In the genomic region with DNA sequence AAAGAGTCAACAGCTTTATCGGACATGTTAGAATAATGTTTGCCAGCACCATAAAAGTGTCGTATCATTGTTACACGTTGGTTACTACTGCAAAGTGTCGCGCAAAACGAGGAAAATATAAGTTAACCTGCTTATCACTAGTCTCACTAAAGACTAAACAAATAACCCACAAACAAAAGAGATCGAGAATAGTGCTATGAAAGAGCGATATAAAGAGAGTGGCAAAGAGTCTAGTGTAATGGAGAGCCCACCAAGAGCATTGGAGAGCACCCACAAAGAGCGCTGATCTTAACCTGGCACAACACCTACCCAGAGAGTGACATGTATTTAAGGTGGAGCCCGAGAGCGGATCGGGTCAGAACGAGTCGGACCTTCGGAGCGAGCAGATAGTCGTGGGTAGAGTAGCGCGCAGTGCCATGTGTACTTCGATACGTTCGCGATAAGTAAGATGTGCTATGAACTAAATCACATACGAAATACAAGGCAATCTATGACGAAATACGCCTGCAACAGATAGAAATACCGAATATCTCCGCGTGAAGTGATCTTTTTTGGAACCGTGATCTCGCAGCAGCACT, we compare ENCODE assay signal across 5 fruit fly cellular contexts.
TF ChIP-seq lines count a peak whose summit lies in the region.

A gene (plus strand): TSS at position 378 of the 578 bp plus-strand sequence.

- no peak for TF ChIP-seq CTCF in whole organism, embryonic (GFP tag; optimal IDR thresholded peaks at IDR 0.05; lab: Kevin White, UChicago)

TF ChIP-seq in whole organism, adult, 20 proteins besides CTCF, POLR2A, EP300 and RAD21 (continues in another document):
- TF ChIP-seq Hr96 (GFP tag; optimal IDR thresholded peaks at IDR 0.05; lab: Kevin White, UChicago) (peak; percentile 23), CG7045 (GFP tag; optimal IDR thresholded peaks at IDR 0.05; lab: Kevin White, UChicago) (peak; percentile 37), CG1620 (GFP tag; optimal IDR thresholded peaks at IDR 0.05; lab: Kevin White, UChicago) (no peak), bab1 (GFP tag; optimal IDR thresholded peaks at IDR 0.05; lab: Kevin White, UChicago) (peak; percentile 36), CG33017 (tag; optimal IDR thresholded peaks at IDR 0.05; lab: Kevin White, UChicago) (peak; percentile 71), Crg-1 (GFP tag; optimal IDR thresholded peaks at IDR 0.05; lab: Kevin White, UChicago) (no peak), cic (GFP tag; optimal IDR thresholded peaks at IDR 0.05; lab: Kevin White, UChicago) (peak; percentile 10), Mnt (GFP tag; optimal IDR thresholded peaks at IDR 0.05; lab: Kevin White, UChicago) (peak; percentile 96), cnc (optimal IDR thresholded peaks at IDR 0.05; lab: Kevin White, UChicago) (peak in 1 of 2 experiments; percentile 75), CG5204 (GFP tag; optimal IDR thresholded peaks at IDR 0.05; lab: Kevin White, UChicago) (no peak), Clk (GFP tag; optimal IDR thresholded peaks at IDR 0.05; lab: Kevin White, UChicago) (peak; percentile 25), CG11617 (GFP tag; optimal IDR thresholded peaks at IDR 0.05; lab: Kevin White, UChicago) (peak; percentile 56), CG14711 (tag; optimal IDR thresholded peaks at IDR 0.05; lab: Kevin White, UChicago) (peak; percentile 26), CG12768 (GFP tag; optimal IDR thresholded peaks at IDR 0.05; lab: Kevin White, UChicago) (peak; percentile 59), toe (GFP tag; optimal IDR thresholded peaks at IDR 0.05; lab: Kevin White, UChicago) (no peak), ovo (GFP tag; optimal IDR thresholded peaks at IDR 0.05; lab: Kevin White, UChicago) (no peak)

TF ChIP-seq in whole organism, embryonic, 481 proteins besides CTCF, POLR2A, EP300 and RAD21 (continues in another document):
- TF ChIP-seq Ets97D (GFP tag; optimal IDR thresholded peaks at IDR 0.05; lab: Kevin White, UChicago), result peak; percentile 2
- TF ChIP-seq fd102C (GFP tag; optimal IDR thresholded peaks at IDR 0.05; lab: Kevin White, UChicago), result no peak
- no peak for TF ChIP-seq CG7786 (GFP tag; optimal IDR thresholded peaks at IDR 0.05; lab: Kevin White, UChicago)
- TF ChIP-seq sqz (GFP tag; optimal IDR thresholded peaks at IDR 0.05; lab: Kevin White, UChicago), result peak; percentile 48
- no peak for TF ChIP-seq H15 (GFP tag; IDR thresholded peaks at IDR 0.05; lab: Robert Waterston, UW)
- TF ChIP-seq Hr78 (GFP tag; optimal IDR thresholded peaks at IDR 0.05; lab: Kevin White, UChicago), result peak in 1 of 2 experiments; percentile 56
- peak; percentile 18 for TF ChIP-seq CG13624 (GFP tag; optimal IDR thresholded peaks at IDR 0.05; lab: Kevin White, UChicago)
- no peak for TF ChIP-seq aop (GFP tag; IDR thresholded peaks at IDR 0.05; lab: Robert Waterston, UW)
- TF ChIP-seq CG14860 (GFP tag; IDR thresholded peaks at IDR 0.05; lab: Robert Waterston, UW; ENCODE audit: partially characterized antibody), result no peak
- TF ChIP-seq disco-r (GFP tag; optimal IDR thresholded peaks at IDR 0.05; lab: Kevin White, UChicago), result peak; percentile 50
- TF ChIP-seq Xrp1 (GFP tag; IDR thresholded peaks at IDR 0.05; lab: Robert Waterston, UW), result peak; percentile 63; the same call in 1 of the 2 replicates
- TF ChIP-seq pros (GFP tag; optimal IDR thresholded peaks at IDR 0.05; lab: Kevin White, UChicago), result peak; percentile 7
- no peak for TF ChIP-seq Rx (GFP tag; IDR thresholded peaks at IDR 0.05; lab: Robert Waterston, UW)
- no peak for TF ChIP-seq h (optimal IDR thresholded peaks at IDR 0.05; lab: Kevin White, UChicago)
- peak; percentile 16 for TF ChIP-seq CG17359 (tag; optimal IDR thresholded peaks at IDR 0.05; lab: Kevin White, UChicago)
- no peak for TF ChIP-seq CG12659 (GFP tag; optimal IDR thresholded peaks at IDR 0.05; lab: Kevin White, UChicago)
- peak in 1 of 2 experiments; percentile 16 for TF ChIP-seq bsh (GFP tag; optimal IDR thresholded peaks at IDR 0.05; lab: Kevin White, UChicago)

TF ChIP-seq in whole organism, prepupa, 60 proteins besides CTCF, POLR2A, EP300 and RAD21 (continues in another document):
- TF ChIP-seq Lpt (GFP tag; optimal IDR thresholded peaks at IDR 0.05; lab: Kevin White, UChicago) (no peak), CG3032 (tag; optimal IDR thresholded peaks at IDR 0.05; lab: Kevin White, UChicago) (no peak), CG4318 (GFP tag; optimal IDR thresholded peaks at IDR 0.05; lab: Kevin White, UChicago) (no peak), cyc (GFP tag; optimal IDR thresholded peaks at IDR 0.05; lab: Kevin White, UChicago) (no peak), CG34406 (GFP tag; optimal IDR thresholded peaks at IDR 0.05; lab: Kevin White, UChicago) (no peak), pdm3 (GFP tag; optimal IDR thresholded peaks at IDR 0.05; lab: Kevin White, UChicago) (no peak), svp (GFP tag; lab: Kevin White, UChicago) (peak; percentile 97), Smox (GFP tag; optimal IDR thresholded peaks at IDR 0.05; lab: Kevin White, UChicago) (no peak), ss (GFP tag; optimal IDR thresholded peaks at IDR 0.05; lab: Kevin White, UChicago) (peak; percentile 60 to 65), Ets96B (tag; optimal IDR thresholded peaks at IDR 0.05; lab: Kevin White, UChicago) (no peak), Hr38 (GFP tag; optimal IDR thresholded peaks at IDR 0.05; lab: Kevin White, UChicago) (no peak), CG6792 (GFP tag; optimal IDR thresholded peaks at IDR 0.05; lab: Kevin White, UChicago) (no peak), CG8119 (GFP tag; IDR thresholded peaks at IDR 0.05; lab: Robert Waterston, UW) (peak; percentile 67; the same call in 2 of the 3 replicates), CG8319 (GFP tag; optimal IDR thresholded peaks at IDR 0.05; lab: Kevin White, UChicago) (no peak), net (GFP tag; optimal IDR thresholded peaks at IDR 0.05; lab: Kevin White, UChicago) (peak; percentile 45), Met (GFP tag; optimal IDR thresholded peaks at IDR 0.05; lab: Kevin White, UChicago) (no peak), fd85E (GFP tag; optimal IDR thresholded peaks at IDR 0.05; lab: Kevin White, UChicago) (peak; percentile 50), CG32006 (GFP tag; optimal IDR thresholded peaks at IDR 0.05; lab: Kevin White, UChicago) (no peak), CG11902 (GFP tag; optimal IDR thresholded peaks at IDR 0.05; lab: Kevin White, UChicago) (no peak)

TF ChIP-seq in whole organism, pupa, 21 proteins besides CTCF, POLR2A, EP300 and RAD21:
- TF ChIP-seq CG34367 (tag; optimal IDR thresholded peaks at IDR 0.05; lab: Kevin White, UChicago) (no peak), gl (tag; optimal IDR thresholded peaks at IDR 0.05; lab: Kevin White, UChicago) (peak; percentile 63), EcR (GFP tag; optimal IDR thresholded peaks at IDR 0.05; lab: Kevin White, UChicago) (peak; percentile 6), CG12605 (GFP tag; IDR thresholded peaks at IDR 0.05; lab: Robert Waterston, UW) (peak; percentile 92), CG4496 (GFP tag; IDR thresholded peaks at IDR 0.05; lab: Robert Waterston, UW) (peak; percentile 75), Pif1B (GFP tag; optimal IDR thresholded peaks at IDR 0.05; lab: Kevin White, UChicago) (peak; percentile 72), rn (GFP tag; IDR thresholded peaks at IDR 0.05; lab: Robert Waterston, UW) (no peak), CG8301 (tag; optimal IDR thresholded peaks at IDR 0.05; lab: Kevin White, UChicago) (no peak), Pif1A (GFP tag; optimal IDR thresholded peaks at IDR 0.05; lab: Kevin White, UChicago) (peak; percentile 65), CG9948 (tag; optimal IDR thresholded peaks at IDR 0.05; lab: Kevin White, UChicago) (no peak), CG15710 (tag; optimal IDR thresholded peaks at IDR 0.05; lab: Kevin White, UChicago) (peak; percentile 2), D1 (tag; optimal IDR thresholded peaks at IDR 0.05; lab: Kevin White, UChicago) (no peak), Ets98B (GFP tag; IDR thresholded peaks at IDR 0.05; lab: Robert Waterston, UW) (peak; percentile 86), CG13204 (GFP tag; optimal IDR thresholded peaks at IDR 0.05; lab: Kevin White, UChicago) (peak; percentile 48), fd96Ca (GFP tag; IDR thresholded peaks at IDR 0.05; lab: Robert Waterston, UW) (peak; percentile 72; the same call in 2 of the 3 replicates), CG32121 (GFP tag; IDR thresholded peaks at IDR 0.05; lab: Robert Waterston, UW) (peak; percentile 74)

TF ChIP-seq in whole organism, wandering third instar larva, 38 proteins besides CTCF, POLR2A, EP300 and RAD21 (continues in another document):
- no peak for TF ChIP-seq foxo (GFP tag; optimal IDR thresholded peaks at IDR 0.05; lab: Kevin White, UChicago)
- TF ChIP-seq HLH106 (tag; optimal IDR thresholded peaks at IDR 0.05; lab: Kevin White, UChicago), result no peak
- no peak for TF ChIP-seq GATAd (GFP tag; optimal IDR thresholded peaks at IDR 0.05; lab: Kevin White, UChicago)
- TF ChIP-seq br (GFP tag; optimal IDR thresholded peaks at IDR 0.05; lab: Kevin White, UChicago), result peak; percentile 57
- peak; percentile 97 to 98 for TF ChIP-seq dl (GFP tag; optimal IDR thresholded peaks at IDR 0.05; lab: Kevin White, UChicago; ENCODE audit: insufficient read depth in 1 of 2, partially characterized antibody in 2 of 2)
- TF ChIP-seq ey (GFP tag; optimal IDR thresholded peaks at IDR 0.05; lab: Kevin White, UChicago), result no peak
- no peak for TF ChIP-seq OdsH (GFP tag; optimal IDR thresholded peaks at IDR 0.05; lab: Kevin White, UChicago)
- no peak for TF ChIP-seq dsf (GFP tag; optimal IDR thresholded peaks at IDR 0.05; lab: Kevin White, UChicago; ENCODE audit: borderline replicate concordance)
- no peak for TF ChIP-seq rgr (GFP tag; optimal IDR thresholded peaks at IDR 0.05; lab: Kevin White, UChicago)
- TF ChIP-seq Jra (GFP tag; optimal IDR thresholded peaks at IDR 0.05; lab: Kevin White, UChicago), result no peak
- peak; percentile 47 for TF ChIP-seq h (GFP tag; optimal IDR thresholded peaks at IDR 0.05; lab: Kevin White, UChicago)
- TF ChIP-seq Myc (optimal IDR thresholded peaks at IDR 0.05; lab: Kevin White, UChicago), result no peak
- no peak for TF ChIP-seq tai (GFP tag; optimal IDR thresholded peaks at IDR 0.05; lab: Kevin White, UChicago)
- TF ChIP-seq sv (GFP tag; optimal IDR thresholded peaks at IDR 0.05; lab: Kevin White, UChicago), result peak; percentile 51
- TF ChIP-seq lola (GFP tag; optimal IDR thresholded peaks at IDR 0.05; lab: Kevin White, UChicago), result no peak
- TF ChIP-seq Dif (GFP tag; optimal IDR thresholded peaks at IDR 0.05; lab: Kevin White, UChicago; ENCODE audit: partially characterized antibody), result peak; percentile 99
- no peak for TF ChIP-seq dmrt93B (GFP tag; optimal IDR thresholded peaks at IDR 0.05; lab: Kevin White, UChicago)
- TF ChIP-seq Abd-B (GFP tag; optimal IDR thresholded peaks at IDR 0.05; lab: Kevin White, UChicago), result no peak
- no peak for TF ChIP-seq usp (GFP tag; optimal IDR thresholded peaks at IDR 0.05; lab: Kevin White, UChicago)
- peak; percentile 10 for TF ChIP-seq sage (GFP tag; optimal IDR thresholded peaks at IDR 0.05; lab: Kevin White, UChicago)
- no peak for TF ChIP-seq Hr78 (GFP tag; optimal IDR thresholded peaks at IDR 0.05; lab: Kevin White, UChicago)
- no peak for TF ChIP-seq CG9705 (GFP tag; optimal IDR thresholded peaks at IDR 0.05; lab: Kevin White, UChicago)
- peak; percentile 95 for TF ChIP-seq Hr83 (GFP tag; optimal IDR thresholded peaks at IDR 0.05; lab: Kevin White, UChicago; ENCODE audit: poor library complexity, severe bottlenecking)
- no peak for TF ChIP-seq Dfd (GFP tag; optimal IDR thresholded peaks at IDR 0.05; lab: Kevin White, UChicago)
